Worm (Caenorhabditis elegans) whole organism, young adult: ENCODE results near the gene Y32B12B.2.

Experiments used
- B0019.2 ChIP-seq: fragments of 200-800 bp; sonication (Bioruptor generic); conservative IDR thresholded peaks from 2 replicates; pipeline ENCODE4 v1.3.6; 2022; ENCODE audit warnings: missing genetic modification reagents, missing genetic modification characterization, missing compliant biosample characterization
- D2030.7 ChIP-seq: fragments of 200-800 bp; sonication (Bioruptor generic); IDR thresholded peaks from 2 replicates; pipeline ENCODE4 v1.3.6; 2022; ENCODE audit warnings: missing genetic modification reagents, missing genetic modification characterization, missing compliant biosample characterization
- F23B12.7 ChIP-seq: sonication (generic microtip); optimal IDR thresholded peaks from 2 replicates; lab custom pipeline; 2017; ENCODE audit warnings: missing genetic modification characterization, mild to moderate bottlenecking, missing compliant biosample characterization, antibody characterized with exemption, moderate library complexity; ENCODE audit not compliant: insufficient read depth
- F55B11.4 ChIP-seq: sonication (generic microtip); optimal IDR thresholded peaks from 2 replicates; lab custom pipeline; 2016; ENCODE audit warnings: missing compliant biosample characterization, missing genetic modification characterization, borderline replicate concordance; ENCODE audit not compliant: insufficient read depth
- F57A8.1 ChIP-seq: fragments of 200-800 bp; sonication (Bioruptor generic); optimal IDR thresholded peaks from 2 replicates; lab custom pipeline; 2018; ENCODE audit warnings: mild to moderate bottlenecking, missing genetic modification characterization, moderate library complexity, missing compliant biosample characterization
- T07F8.4 ChIP-seq: sonication (generic microtip); optimal IDR thresholded peaks from 2 replicates; lab custom pipeline; 2016; ENCODE audit warnings: mild to moderate bottlenecking, missing genetic modification characterization, moderate library complexity, missing compliant biosample characterization
- T26A5.8 ChIP-seq: sonication (generic microtip); optimal IDR thresholded peaks from 2 replicates; lab custom pipeline; 2016; ENCODE audit warnings: missing genetic modification characterization, missing compliant biosample characterization
- Y67H2A.10 ChIP-seq: fragments of 200-800 bp; sonication (Bioruptor generic); conservative IDR thresholded peaks from 2 replicates; pipeline ENCODE4 v1.3.6; 2022; ENCODE audit warnings: missing genetic modification reagents, missing genetic modification characterization, missing compliant biosample characterization
- Y79H2A.3 ChIP-seq: fragments of 200-800 bp; sonication (Bioruptor generic); conservative IDR thresholded peaks from 2 replicates; pipeline ENCODE4 v1.3.6; 2022; ENCODE audit warnings: missing genetic modification reagents, missing genetic modification characterization, missing compliant biosample characterization
- Y95B8A.8 ChIP-seq: fragments of 200-800 bp; sonication (Bioruptor generic); IDR thresholded peaks from 2 replicates; pipeline ENCODE4 v1.3.6; 2022; ENCODE audit warnings: missing genetic modification reagents, missing genetic modification characterization, missing compliant biosample characterization
- akir-1 ChIP-seq: fragments of 200-800 bp; sonication (Bioruptor generic); optimal IDR thresholded peaks from 2 replicates; lab custom pipeline; 2018; ENCODE audit warnings: mild to moderate bottlenecking, missing genetic modification characterization, moderate library complexity, missing compliant biosample characterization
- athp-1 ChIP-seq: sonication (generic microtip); optimal IDR thresholded peaks from 2 replicates; lab custom pipeline; 2017; ENCODE audit warnings: mild to moderate bottlenecking, missing genetic modification characterization, missing compliant biosample characterization
- attf-3 ChIP-seq: fragments of 200-800 bp; sonication (Bioruptor generic); conservative IDR thresholded peaks from 2 replicates; pipeline ENCODE4 v1.3.6; 2022; ENCODE audit warnings: missing genetic modification reagents, missing genetic modification characterization, missing compliant biosample characterization
- attf-6 ChIP-seq: fragments of 200-800 bp; sonication (Bioruptor generic); IDR thresholded peaks from 2 replicates; pipeline ENCODE4 v1.3.6; 2022; ENCODE audit warnings: missing genetic modification reagents, missing genetic modification characterization, missing compliant biosample characterization
- ceh-100 ChIP-seq: fragments of 200-800 bp; sonication (Bioruptor generic); IDR thresholded peaks from 2 replicates; pipeline ENCODE4 v1.3.6; 2022; ENCODE audit warnings: missing genetic modification reagents, missing genetic modification characterization, missing compliant biosample characterization
- egrh-3 ChIP-seq: fragments of 200-800 bp; sonication (Bioruptor generic); IDR thresholded peaks from 2 replicates; pipeline ENCODE4 v1.3.6; 2022; ENCODE audit warnings: missing genetic modification reagents, missing genetic modification characterization, missing compliant biosample characterization
- gei-17 ChIP-seq: fragments of 200-800 bp; sonication (Bioruptor generic); optimal IDR thresholded peaks from 2 replicates; lab custom pipeline; 2018; ENCODE audit warnings: mild to moderate bottlenecking, missing genetic modification characterization, missing compliant biosample characterization
- him-1 ChIP-seq: sonication (generic microtip); optimal IDR thresholded peaks from 2 replicates; lab custom pipeline; 2016; ENCODE audit warnings: missing genotype, missing genetic modification reagents, missing genetic modification characterization, missing compliant biosample characterization
- let-526 ChIP-seq: fragments of 200-800 bp; sonication (Bioruptor generic); IDR thresholded peaks from 2 replicates; pipeline ENCODE4 v1.3.6; 2022; ENCODE audit warnings: missing genetic modification reagents, missing genetic modification characterization, missing compliant biosample characterization
- lin-40 ChIP-seq: sonication (generic microtip); optimal IDR thresholded peaks from 2 replicates; lab custom pipeline; 2016; ENCODE audit warnings: missing genetic modification characterization, mild to moderate bottlenecking, missing compliant biosample characterization, missing genotype, missing genetic modification reagents
- lir-1 ChIP-seq: fragments of 200-800 bp; sonication (Bioruptor generic); conservative IDR thresholded peaks from 2 replicates; pipeline ENCODE4 v1.3.6; 2022; ENCODE audit warnings: missing genetic modification reagents, missing genetic modification characterization, missing compliant biosample characterization
- madf-6 ChIP-seq: fragments of 200-800 bp; sonication (Bioruptor generic); IDR thresholded peaks from 2 replicates; pipeline ENCODE4 v1.3.6; 2022; ENCODE audit warnings: missing genetic modification reagents, missing genetic modification characterization, missing compliant biosample characterization
- mcd-1 ChIP-seq: fragments of 200-800 bp; sonication (Bioruptor generic); IDR thresholded peaks from 2 replicates; pipeline ENCODE4 v1.3.6; 2022; ENCODE audit warnings: missing genetic modification reagents, missing genetic modification characterization, missing compliant biosample characterization
- mxl-1 ChIP-seq: sonication (generic microtip); optimal IDR thresholded peaks from 2 replicates; lab custom pipeline; 2016; ENCODE audit warnings: missing genetic modification characterization, missing compliant biosample characterization
- nhr-80 ChIP-seq: sonication (generic microtip); optimal IDR thresholded peaks from 2 replicates; lab custom pipeline; 2016; ENCODE audit warnings: missing genetic modification characterization, missing compliant biosample characterization
- rcor-1 ChIP-seq: fragments of 200-800 bp; sonication (Bioruptor generic); IDR thresholded peaks from 2 replicates; pipeline ENCODE4 v1.3.6; 2022; ENCODE audit warnings: missing genetic modification reagents, missing genetic modification characterization, missing compliant biosample characterization
- rec-8 ChIP-seq, 2 experiments: sonication (generic microtip); optimal IDR thresholded peaks; 2 replicates each; lab custom pipeline; 2016; ENCODE audit warnings: mild to moderate bottlenecking in 2 of 2, missing genetic modification characterization in 2 of 2, missing genetic modification reagents in 2 of 2, missing genotype in 2 of 2, missing biosample characterization in 1 of 2, missing compliant biosample characterization in 1 of 2, moderate library complexity in 1 of 2
- rpc-1 ChIP-seq, 2 experiments: fragments of 150-350 bp in 1 of 2; sonication (generic microtip) in 1 of 2; optimal IDR thresholded peaks; 2 replicates each; lab custom pipeline; 2014 to 2018; ENCODE audit warnings: missing biosample characterization in 1 of 2, missing genetic modification characterization in 1 of 2, missing genetic modification reagents in 1 of 2, missing genotype in 1 of 2
- sdz-38 ChIP-seq: sonication (generic microtip); optimal IDR thresholded peaks from 2 replicates; lab custom pipeline; 2016; ENCODE audit warnings: missing genotype, missing genetic modification characterization, missing compliant biosample characterization
- snpc-4 ChIP-seq, 5 experiments: fragments of 150-350 bp in 1 of 5; sonication (generic microtip) in 4 of 5; optimal IDR thresholded peaks; 2 replicates each; lab custom pipeline; 2014 to 2018; ENCODE audit warnings: missing genetic modification characterization in 5 of 5, missing biosample characterization in 3 of 5, antibody characterized with exemption in 2 of 5, mild to moderate bottlenecking in 2 of 5, missing compliant biosample characterization in 2 of 5, missing genotype in 2 of 5, moderate library complexity in 2 of 5, missing genetic modification reagents in 1 of 5
- tbx-9 ChIP-seq: sonication (generic microtip); optimal IDR thresholded peaks from 2 replicates; lab custom pipeline; 2016; ENCODE audit warnings: borderline replicate concordance, missing genetic modification characterization, inconsistent platforms, missing compliant biosample characterization
- tlf-1 ChIP-seq: fragments of 200-800 bp; sonication (Bioruptor generic); optimal IDR thresholded peaks from 2 replicates; lab custom pipeline; 2018; ENCODE audit warnings: mild to moderate bottlenecking, missing genetic modification characterization, missing compliant biosample characterization
- unc-130 ChIP-seq: sonication (generic microtip); optimal IDR thresholded peaks from 2 replicates; lab custom pipeline; 2016; ENCODE audit warnings: missing genetic modification reagents, missing genetic modification characterization, missing compliant biosample characterization
- zfh-2 ChIP-seq: fragments of 200-800 bp; sonication (Bioruptor generic); conservative IDR thresholded peaks from 2 replicates; pipeline ENCODE4 v1.3.6; 2022; ENCODE audit warnings: missing genetic modification reagents, missing genetic modification characterization, missing compliant biosample characterization
- ztf-18 ChIP-seq: sonication (generic microtip); optimal IDR thresholded peaks from 2 replicates; lab custom pipeline; 2016; ENCODE audit warnings: missing genotype, mild to moderate bottlenecking, missing genetic modification characterization, missing compliant biosample characterization
- ztf-22 ChIP-seq: fragments of 200-800 bp; sonication (Bioruptor generic); optimal IDR thresholded peaks from 2 replicates; lab custom pipeline; 2018; ENCODE audit warnings: mild to moderate bottlenecking, missing genetic modification characterization, moderate library complexity, missing compliant biosample characterization
- ztf-28 ChIP-seq: fragments of 200-800 bp; sonication (Bioruptor generic); IDR thresholded peaks from 2 replicates; pipeline ENCODE4 v1.3.6; 2022; ENCODE audit warnings: missing genetic modification reagents, missing genetic modification characterization, missing compliant biosample characterization

The Y32B12B.2 gene

ce11 chrV:16552929-16553328, 14.7 kb downstream of the Y32B12B.2 start, which contains the start of gene Y32B12B.4 (continued):
- TF ChIP-seq B0019.2 (GFP tag; lab: Robert Waterston, UW) (no peak), Y95B8A.8 (GFP tag; lab: Robert Waterston, UW) (no peak), let-526 (GFP tag; lab: Robert Waterston, UW) (no peak), ceh-100 (peak; percentile 90), F23B12.7 (no peak), rec-8 (tag; optimal IDR thresholded peaks at IDR 0.05; lab: Kevin White, UChicago) (no peak), F55B11.4 (tag; lab: Kevin White, UChicago) (no peak), zfh-2 (GFP tag; lab: Robert Waterston, UW) (no peak), lin-40 (tag; lab: Kevin White, UChicago) (no peak), tbx-9 (no peak), Y79H2A.3 (GFP tag; lab: Robert Waterston, UW) (no peak), D2030.7 (GFP tag; lab: Robert Waterston, UW) (0 out of 2 replicates have a peak, but pooled peaks have one; percentile 13), rpc-1 (optimal IDR thresholded peaks at IDR 0.05; lab: Kevin White, UChicago) (no peak), rpc-1 (tag; optimal IDR thresholded peaks at IDR 0.05; lab: Kevin White, UChicago) (no peak), attf-6 (GFP tag; lab: Robert Waterston, UW) (no peak), ztf-28 (GFP tag; lab: Robert Waterston, UW) (no peak), unc-130 (GFP tag; lab: Kevin White, UChicago) (peak; percentile 34), egrh-3 (GFP tag; lab: Robert Waterston, UW) (0 out of 2 replicates have a peak, but pooled peaks have one; percentile 5), attf-3 (GFP tag; lab: Robert Waterston, UW) (no peak), mcd-1 (GFP tag; lab: Robert Waterston, UW) (no peak)

- TF ChIP-seq lir-1 (GFP tag; lab: Robert Waterston, UW) (no peak), gei-17 (no peak), him-1 (no peak), akir-1 (no peak), nhr-80 (no peak), mxl-1 (no peak), athp-1 (tag; lab: Kevin White, UChicago) (no peak), snpc-4 (GFP tag; optimal IDR thresholded peaks at IDR 0.05; lab: Kevin White, UChicago) (no peak), snpc-4 (tag; optimal IDR thresholded peaks at IDR 0.05; lab: Kevin White, UChicago) (no peak), madf-6 (GFP tag; lab: Robert Waterston, UW) (no peak), ztf-22 (GFP tag; lab: Kevin White, UChicago) (no peak), sdz-38 (tag; lab: Kevin White, UChicago) (no peak), rec-8 (tag; optimal IDR thresholded peaks at IDR 0.05; lab: Kevin White, UChicago) (no peak), Y67H2A.10 (GFP tag; lab: Robert Waterston, UW) (no peak), T07F8.4 (tag; lab: Kevin White, UChicago) (no peak), T26A5.8 (tag; lab: Kevin White, UChicago) (no peak), F57A8.1 (GFP tag; lab: Kevin White, UChicago) (no peak), ztf-18 (tag; lab: Kevin White, UChicago) (no peak), rcor-1 (GFP tag; lab: Robert Waterston, UW) (no peak), tlf-1 (GFP tag; lab: Kevin White, UChicago) (no peak)
These were observed 27.4 kb downstream of the Y32B12B.2 start, which contains the start of gene sru-45 for ce11 chrV:16565639-16566038. TSS of gene sru-45 (plus strand) at chrV:16565939.
